Worm (Caenorhabditis elegans) whole organism, L1 larva: Measurements from ENCODE around the gene C14E2.5.

ENCODE experiments used
- C04F5.9 ChIP-seq: sonication (generic microtip); optimal IDR thresholded peaks from 2 replicates; lab custom pipeline; 2016; ENCODE audit warnings: missing genetic modification characterization, missing compliant biosample characterization
- C34B4.2 ChIP-seq: sonication (generic microtip); optimal IDR thresholded peaks from 2 replicates; lab custom pipeline; 2017; ENCODE audit warnings: mild to moderate bottlenecking, missing genetic modification characterization, missing compliant biosample characterization
- F16B12.6 ChIP-seq: fragments of 150-350 bp; optimal IDR thresholded peaks from 2 replicates; lab custom pipeline; 2014; ENCODE audit warnings: missing biosample characterization, missing genetic modification characterization
- Y116A8C.19 ChIP-seq: sonication (generic microtip); optimal IDR thresholded peaks from 2 replicates; lab custom pipeline; 2016; ENCODE audit warnings: missing compliant biosample characterization, missing genetic modification characterization, borderline replicate concordance
- aha-1 ChIP-seq: fragments of 150-350 bp; optimal IDR thresholded peaks from 2 replicates; lab custom pipeline; 2014; ENCODE audit warnings: missing biosample characterization, missing genetic modification characterization
- aly-2 ChIP-seq: fragments of 150-350 bp; optimal IDR thresholded peaks from 2 replicates; lab custom pipeline; 2014; ENCODE audit warnings: missing biosample characterization, missing genetic modification characterization
- ama-1 ChIP-seq: fragments of 150-350 bp; optimal IDR thresholded peaks from 2 replicates; lab custom pipeline; 2014
- ceh-88 ChIP-seq: fragments of 200-800 bp; sonication (Bioruptor generic); IDR thresholded peaks from 2 replicates; pipeline ENCODE4 v1.3.6; 2022; ENCODE audit warnings: missing genetic modification characterization, missing compliant biosample characterization
- ceh-90 ChIP-seq: sonication (generic microtip); optimal IDR thresholded peaks from 2 replicates; lab custom pipeline; 2016; ENCODE audit warnings: missing genetic modification characterization, missing compliant biosample characterization
- ces-1 ChIP-seq: fragments of 150-350 bp; optimal IDR thresholded peaks from 2 replicates; lab custom pipeline; 2014; ENCODE audit warnings: missing biosample characterization, missing genetic modification reagents, missing genetic modification characterization
- dpl-1 ChIP-seq, 3 experiments: fragments of 150-350 bp in 2 of 3; sonication (generic microtip) in 1 of 3; optimal IDR thresholded peaks; 2 replicates each; lab custom pipeline; 2014 to 2017; ENCODE audit warnings: missing biosample characterization in 3 of 3, missing genetic modification characterization in 3 of 3, missing genetic modification reagents in 3 of 3
- efl-3 ChIP-seq: fragments of 200-800 bp; sonication (Bioruptor generic); optimal IDR thresholded peaks from 2 replicates; lab custom pipeline; 2018; ENCODE audit warnings: mild to moderate bottlenecking, missing genetic modification characterization, missing compliant biosample characterization
- elt-3 ChIP-seq, 6 experiments: fragments of 150-350 bp in 1 of 6; sonication (generic microtip); optimal IDR thresholded peaks; 2 replicates each; lab custom pipeline; 2017 to 2018; ENCODE audit warnings: missing biosample characterization in 6 of 6, missing genetic modification characterization in 6 of 6, inconsistent platforms in 1 of 6
- ets-5 ChIP-seq: fragments of 200-800 bp; sonication (Bioruptor generic); IDR thresholded peaks from 2 replicates; pipeline ENCODE4 v1.3.6; 2022; ENCODE audit warnings: missing genetic modification characterization, missing compliant biosample characterization
- fkh-10 ChIP-seq: sonication (generic microtip); optimal IDR thresholded peaks from 2 replicates; lab custom pipeline; 2017; ENCODE audit warnings: missing biosample characterization, missing genetic modification reagents, missing genetic modification characterization
- fkh-8 ChIP-seq: sonication (generic microtip); optimal IDR thresholded peaks from 2 replicates; lab custom pipeline; 2016; ENCODE audit warnings: mild to moderate bottlenecking, missing genetic modification characterization, missing compliant biosample characterization
- grh-1 ChIP-seq: fragments of 200-800 bp; sonication (Bioruptor generic); IDR thresholded peaks from 2 replicates; pipeline ENCODE4 v1.3.6; 2022; ENCODE audit warnings: missing genetic modification reagents, missing genetic modification characterization, missing compliant biosample characterization
- hlh-17 ChIP-seq: fragments of 200-800 bp; sonication (Bioruptor generic); optimal IDR thresholded peaks from 2 replicates; lab custom pipeline; 2018; ENCODE audit warnings: missing genetic modification characterization, mild to moderate bottlenecking, missing compliant biosample characterization, moderate library complexity, borderline replicate concordance
- hlh-4 ChIP-seq: sonication (generic microtip); optimal IDR thresholded peaks from 2 replicates; lab custom pipeline; 2016; ENCODE audit warnings: mild to moderate bottlenecking, missing genetic modification characterization, missing compliant biosample characterization
- hpl-2 ChIP-seq: fragments of 150-350 bp; optimal IDR thresholded peaks from 2 replicates; lab custom pipeline; 2014; ENCODE audit warnings: missing biosample characterization, missing genetic modification reagents, missing genetic modification characterization
- irx-1 ChIP-seq: sonication (generic microtip); optimal IDR thresholded peaks from 2 replicates; lab custom pipeline; 2016; ENCODE audit warnings: missing genetic modification characterization, missing compliant biosample characterization
- isw-1 ChIP-seq: fragments of 200-800 bp; sonication (Bioruptor generic); IDR thresholded peaks from 2 replicates; pipeline ENCODE4 v1.3.6; 2022; ENCODE audit warnings: missing genetic modification characterization, missing compliant biosample characterization
- jun-1 ChIP-seq: fragments of 150-350 bp; optimal IDR thresholded peaks from 2 replicates; lab custom pipeline; 2014; ENCODE audit warnings: missing biosample characterization, missing genetic modification reagents, missing genetic modification characterization
- lin-13 ChIP-seq: fragments of 150-350 bp; optimal IDR thresholded peaks from 2 replicates; lab custom pipeline; 2014; ENCODE audit warnings: missing biosample characterization, missing genetic modification reagents, missing genetic modification characterization
- lin-14 ChIP-seq: fragments of 200-800 bp; sonication (Bioruptor generic); optimal IDR thresholded peaks from 2 replicates; lab custom pipeline; 2018; ENCODE audit warnings: mild to moderate bottlenecking, missing genetic modification characterization, moderate library complexity, missing compliant biosample characterization
- lin-35 ChIP-seq, 2 experiments: fragments of 150-350 bp; optimal IDR thresholded peaks; 2 replicates each; lab custom pipeline; 2014; ENCODE audit warnings: missing biosample characterization in 2 of 2, missing genetic modification characterization in 2 of 2, missing genetic modification reagents in 2 of 2
- lin-39 ChIP-seq: fragments of 150-350 bp; optimal IDR thresholded peaks from 2 replicates; lab custom pipeline; 2014; ENCODE audit warnings: missing biosample characterization, missing genetic modification reagents, missing genetic modification characterization
- lsy-2 ChIP-seq, 2 experiments: fragments of 150-350 bp; optimal IDR thresholded peaks; 2 replicates each; lab custom pipeline; 2014; ENCODE audit warnings: missing biosample characterization in 2 of 2, missing genetic modification characterization in 2 of 2
- mab-9 ChIP-seq: fragments of 200-800 bp; sonication (Bioruptor generic); IDR thresholded peaks from 2 replicates; pipeline ENCODE4 v1.3.6; 2022; ENCODE audit warnings: missing genetic modification reagents, missing genetic modification characterization, missing compliant biosample characterization
- mdl-1 ChIP-seq, 2 experiments: fragments of 150-350 bp; optimal IDR thresholded peaks; 2 replicates each; lab custom pipeline; 2014 to 2017; ENCODE audit warnings: missing biosample characterization in 2 of 2, missing genetic modification characterization in 2 of 2, inconsistent platforms in 1 of 2
- mef-2 ChIP-seq: fragments of 150-350 bp; optimal IDR thresholded peaks from 2 replicates; lab custom pipeline; 2014; ENCODE audit warnings: missing biosample characterization, missing genetic modification characterization
- mep-1 ChIP-seq: fragments of 150-350 bp; optimal IDR thresholded peaks from 2 replicates; lab custom pipeline; 2014; ENCODE audit warnings: missing biosample characterization, missing genetic modification characterization
- nhr-11 ChIP-seq: fragments of 150-350 bp; optimal IDR thresholded peaks from 2 replicates; lab custom pipeline; 2014; ENCODE audit warnings: missing biosample characterization, missing genetic modification characterization
- nhr-12 ChIP-seq: sonication (generic microtip); optimal IDR thresholded peaks from 2 replicates; lab custom pipeline; 2017; ENCODE audit warnings: missing biosample characterization, missing genetic modification characterization
- nhr-28 ChIP-seq: fragments of 150-350 bp; optimal IDR thresholded peaks from 2 replicates; lab custom pipeline; 2014; ENCODE audit warnings: missing biosample characterization, missing genetic modification characterization
- nhr-47 ChIP-seq: sonication (generic microtip); optimal IDR thresholded peaks from 2 replicates; lab custom pipeline; 2016; ENCODE audit warnings: mild to moderate bottlenecking, missing genetic modification characterization, moderate library complexity, missing compliant biosample characterization
- nhr-71 ChIP-seq: sonication (generic microtip); optimal IDR thresholded peaks from 2 replicates; lab custom pipeline; 2016; ENCODE audit warnings: mild to moderate bottlenecking, missing genetic modification characterization, moderate library complexity, missing compliant biosample characterization
- nhr-84 ChIP-seq: sonication (generic microtip); optimal IDR thresholded peaks from 2 replicates; lab custom pipeline; 2017; ENCODE audit warnings: missing biosample characterization, missing genetic modification characterization
- nhr-90 ChIP-seq: sonication (generic microtip); optimal IDR thresholded peaks from 2 replicates; lab custom pipeline; 2016; ENCODE audit warnings: mild to moderate bottlenecking, missing genetic modification characterization, missing compliant biosample characterization; ENCODE audit not compliant: poor library complexity
- pqm-1 ChIP-seq: sonication (generic microtip); optimal IDR thresholded peaks from 3 replicates; lab custom pipeline; 2017; ENCODE audit warnings: missing biosample characterization, missing genetic modification characterization
- skn-1 ChIP-seq: fragments of 150-350 bp; optimal IDR thresholded peaks from 2 replicates; lab custom pipeline; 2014; ENCODE audit warnings: missing biosample characterization, missing genetic modification characterization
- snu-23 ChIP-seq: sonication (generic microtip); optimal IDR thresholded peaks from 2 replicates; lab custom pipeline; 2016; ENCODE audit warnings: missing genetic modification characterization, missing compliant biosample characterization
- sptf-1 ChIP-seq: fragments of 150-350 bp; optimal IDR thresholded peaks from 2 replicates; lab custom pipeline; 2014; ENCODE audit warnings: missing biosample characterization, missing genetic modification characterization
- sup-37 ChIP-seq: fragments of 200-800 bp; sonication (Bioruptor generic); optimal IDR thresholded peaks from 2 replicates; lab custom pipeline; 2018; ENCODE audit warnings: mild to moderate bottlenecking, missing genetic modification characterization, missing compliant biosample characterization
- swsn-7 ChIP-seq: sonication (generic microtip); optimal IDR thresholded peaks from 2 replicates; lab custom pipeline; 2016; ENCODE audit warnings: missing genetic modification characterization, missing compliant biosample characterization
- tbx-2 ChIP-seq: sonication (generic microtip); optimal IDR thresholded peaks from 2 replicates; lab custom pipeline; 2016; ENCODE audit warnings: missing genetic modification characterization, missing compliant biosample characterization
- tlp-1 ChIP-seq: fragments of 150-350 bp; optimal IDR thresholded peaks from 2 replicates; lab custom pipeline; 2014; ENCODE audit warnings: missing biosample characterization, missing genetic modification characterization
- unc-130 ChIP-seq: fragments of 150-350 bp; optimal IDR thresholded peaks from 2 replicates; lab custom pipeline; 2017; ENCODE audit warnings: missing biosample characterization, missing genetic modification characterization, inconsistent platforms
- unc-62 ChIP-seq: fragments of 150-350 bp; optimal IDR thresholded peaks from 2 replicates; lab custom pipeline; 2014; ENCODE audit warnings: missing biosample characterization, missing genetic modification reagents, missing genetic modification characterization
- unc-86 ChIP-seq: sonication (generic microtip); optimal IDR thresholded peaks from 2 replicates; lab custom pipeline; 2016; ENCODE audit warnings: missing genetic modification characterization, missing compliant biosample characterization
- vab-15 ChIP-seq: sonication (generic microtip); optimal IDR thresholded peaks from 2 replicates; lab custom pipeline; 2017; ENCODE audit warnings: missing genotype, mild to moderate bottlenecking, missing genetic modification characterization, missing compliant biosample characterization
- xbp-1 ChIP-seq: sonication (generic microtip); optimal IDR thresholded peaks from 2 replicates; lab custom pipeline; 2016; ENCODE audit warnings: missing genetic modification characterization, missing compliant biosample characterization
- zip-4 ChIP-seq: fragments of 200-800 bp; sonication (Bioruptor generic); optimal IDR thresholded peaks from 2 replicates; lab custom pipeline; 2018; ENCODE audit warnings: mild to moderate bottlenecking, missing genetic modification characterization, moderate library complexity, missing compliant biosample characterization
- ztf-4 ChIP-seq: fragments of 150-350 bp; optimal IDR thresholded peaks from 2 replicates; lab custom pipeline; 2014; ENCODE audit warnings: missing biosample characterization, missing genetic modification characterization

Gene C14E2.5

ce11 chrX:1856160-1856559 is 31.0 kb upstream of the C14E2.5 start, which contains the start of gene ceh-39 (continued):
- TF ChIP-seq tbx-2 (tag; lab: Kevin White, UChicago), result peak; percentile 72
- no peak for TF ChIP-seq zip-4 (GFP tag; lab: Kevin White, UChicago)
- TF ChIP-seq C04F5.9, result no peak
- TF ChIP-seq sptf-1 (tag; lab: Kevin White, UChicago), result no peak
- peak; percentile 59 for TF ChIP-seq xbp-1
- TF ChIP-seq irx-1 (tag; lab: Kevin White, UChicago), result no peak
- no peak for TF ChIP-seq ceh-90 (tag; lab: Kevin White, UChicago)
- no peak for TF ChIP-seq unc-130 (tag; lab: Kevin White, UChicago)
- TF ChIP-seq hlh-17 (GFP tag; lab: Kevin White, UChicago), result no peak
- no peak for TF ChIP-seq mef-2 (tag; lab: Kevin White, UChicago)
- TF ChIP-seq mab-9 (GFP tag; lab: Robert Waterston, UW), result no peak
- TF ChIP-seq sup-37 (GFP tag; lab: Kevin White, UChicago), result no peak
- no peak for TF ChIP-seq ces-1 (GFP tag; lab: Kevin White, UChicago)
- TF ChIP-seq hpl-2 (GFP tag; lab: Kevin White, UChicago), result no peak
- no peak for TF ChIP-seq unc-62
- no peak for TF ChIP-seq ets-5 (GFP tag; lab: Robert Waterston, UW)
- TF ChIP-seq nhr-47 (tag; lab: Kevin White, UChicago), result peak; percentile 70
- peak; percentile 67 for TF ChIP-seq snu-23 (GFP tag; lab: Kevin White, UChicago)
- peak; percentile 84 for TF ChIP-seq skn-1 (tag; lab: Kevin White, UChicago)
- TF ChIP-seq nhr-28 (tag; lab: Kevin White, UChicago), result no peak
- TF ChIP-seq nhr-90 (tag; lab: Kevin White, UChicago), result peak; percentile 25
- TF ChIP-seq efl-3, result no peak
- TF ChIP-seq fkh-8, result peak; percentile 80
- no peak for TF ChIP-seq lin-39 (tag; lab: Kevin White, UChicago)
- TF ChIP-seq mdl-1 (tag; optimal IDR thresholded peaks at IDR 0.05; lab: Kevin White, UChicago), result peak in 1 of 2 experiments; percentile 67
- no peak for TF ChIP-seq hlh-4 (tag; lab: Kevin White, UChicago)
- TF ChIP-seq ceh-88, result no peak
- TF ChIP-seq lin-35 (GFP tag; optimal IDR thresholded peaks at IDR 0.05; lab: Kevin White, UChicago), result peak; percentile 73 to 78
- TF ChIP-seq C34B4.2 (tag; lab: Kevin White, UChicago), result no peak
- TF ChIP-seq fkh-10 (GFP tag; lab: Kevin White, UChicago), result peak; percentile 61
- no peak for TF ChIP-seq nhr-12 (tag; lab: Kevin White, UChicago)
- peak; percentile 7 for TF ChIP-seq F16B12.6 (tag; lab: Kevin White, UChicago)
- TF ChIP-seq vab-15, result no peak
- TF ChIP-seq nhr-71, result peak; percentile 67
- TF ChIP-seq dpl-1 (GFP tag; optimal IDR thresholded peaks at IDR 0.05; lab: Kevin White, UChicago), result peak; percentile 63 to 85 (median 63)
- TF ChIP-seq ama-1 (lab: Kevin White, UChicago), result no peak
- no peak for TF ChIP-seq aha-1 (tag; lab: Kevin White, UChicago)
- peak; percentile 86 for TF ChIP-seq lin-14 (GFP tag; lab: Kevin White, UChicago)
- TF ChIP-seq aly-2 (tag; lab: Kevin White, UChicago), result no peak
- TF ChIP-seq isw-1 (GFP tag; lab: Robert Waterston, UW), result peak; percentile 55
- peak; percentile 3 for TF ChIP-seq mep-1

ce11 chrX:1853596-1853995 is 28.5 kb upstream of the C14E2.5 start, which contains the start of gene T26C11.9:
Gene T26C11.9, minus strand, starts transcription at chrX:1853849.
- TF ChIP-seq lin-14 (GFP tag; lab: Kevin White, UChicago) (peak; percentile 35), lsy-2 (tag; optimal IDR thresholded peaks at IDR 0.05; lab: Kevin White, UChicago) (no peak), nhr-47 (tag; lab: Kevin White, UChicago) (peak; percentile 56), nhr-90 (tag; lab: Kevin White, UChicago) (peak; percentile 31), nhr-11 (no peak), C34B4.2 (tag; lab: Kevin White, UChicago) (no peak), ama-1 (lab: Kevin White, UChicago) (no peak), grh-1 (GFP tag; lab: Robert Waterston, UW) (peak; percentile 25; the same call in 1 of the 2 replicates), elt-3 (tag; optimal IDR thresholded peaks at IDR 0.05; lab: Kevin White, UChicago) (no peak), tlp-1 (no peak), unc-86 (tag; lab: Kevin White, UChicago) (no peak), pqm-1 (tag; lab: Kevin White, UChicago) (no peak), ztf-4 (no peak), jun-1 (tag; lab: Kevin White, UChicago) (peak; percentile 7), Y116A8C.19 (tag; lab: Kevin White, UChicago) (no peak), nhr-84 (tag; lab: Kevin White, UChicago) (no peak), swsn-7 (peak; percentile 11), hpl-2 (GFP tag; lab: Kevin White, UChicago) (no peak), lin-13 (GFP tag; lab: Kevin White, UChicago) (no peak), zip-4 (GFP tag; lab: Kevin White, UChicago) (no peak), nhr-71 (peak; percentile 54)
